Worm (Caenorhabditis elegans) whole organism, L3 larva: ENCODE results near the gene spe-18.

Experiments used
- R02D3.7 ChIP-seq: fragments of 150-350 bp; optimal IDR thresholded peaks from 2 replicates; lab custom pipeline; 2014; ENCODE audit warnings: missing biosample characterization, missing genetic modification characterization
- ZK546.5 ChIP-seq: sonication (generic microtip); optimal IDR thresholded peaks from 2 replicates; lab custom pipeline; 2017; ENCODE audit warnings: missing biosample characterization, missing genetic modification characterization
- aly-2 ChIP-seq: fragments of 150-350 bp; optimal IDR thresholded peaks from 2 replicates; lab custom pipeline; 2014; ENCODE audit warnings: missing biosample characterization, missing genetic modification characterization
- ama-1 ChIP-seq: fragments of 150-350 bp; optimal IDR thresholded peaks from 2 replicates; lab custom pipeline; 2018
- ceh-16 ChIP-seq: sonication (generic microtip); optimal IDR thresholded peaks from 2 replicates; lab custom pipeline; 2017; ENCODE audit warnings: missing biosample characterization, missing genetic modification characterization
- ceh-28 ChIP-seq: fragments of 150-350 bp; optimal IDR thresholded peaks from 2 replicates; lab custom pipeline; 2014; ENCODE audit warnings: missing biosample characterization, missing genetic modification reagents, missing genetic modification characterization
- ceh-82 ChIP-seq: fragments of 150-350 bp; optimal IDR thresholded peaks from 2 replicates; lab custom pipeline; 2014; ENCODE audit warnings: missing biosample characterization, missing genetic modification characterization
- ceh-9 ChIP-seq: sonication (generic microtip); optimal IDR thresholded peaks from 2 replicates; lab custom pipeline; 2018; ENCODE audit warnings: missing biosample characterization, missing genetic modification characterization
- daf-12 ChIP-seq: fragments of 150-350 bp; optimal IDR thresholded peaks from 2 replicates; lab custom pipeline; 2014; ENCODE audit warnings: missing biosample characterization, missing genetic modification reagents, missing genetic modification characterization
- egl-27 ChIP-seq: sonication (generic microtip); optimal IDR thresholded peaks from 4 replicates; lab custom pipeline; 2017; ENCODE audit warnings: missing biosample characterization, missing genetic modification reagents, missing genetic modification characterization
- egl-5 ChIP-seq: fragments of 150-350 bp; optimal IDR thresholded peaks from 2 replicates; lab custom pipeline; 2017; ENCODE audit warnings: missing biosample characterization, missing genetic modification reagents, missing genetic modification characterization, inconsistent platforms
- elt-1 ChIP-seq: fragments of 150-350 bp; optimal IDR thresholded peaks from 2 replicates; lab custom pipeline; 2014; ENCODE audit warnings: missing biosample characterization, missing genetic modification characterization
- elt-2 ChIP-seq: sonication (generic microtip); optimal IDR thresholded peaks from 2 replicates; lab custom pipeline; 2016; ENCODE audit warnings: missing genetic modification reagents, mild to moderate bottlenecking, missing genetic modification characterization, missing compliant biosample characterization
- elt-3 ChIP-seq, 3 experiments: fragments of 150-350 bp in 1 of 3; sonication (generic microtip) in 2 of 3; optimal IDR thresholded peaks; 2 replicates in 2 of 3; 4 replicates in 1 of 3; lab custom pipeline; 2014 to 2017; ENCODE audit warnings: missing biosample characterization in 3 of 3, missing genetic modification characterization in 3 of 3
- eor-1 ChIP-seq, 2 experiments: fragments of 150-350 bp; optimal IDR thresholded peaks; 2 replicates each; lab custom pipeline; 2014 to 2018; ENCODE audit warnings: missing biosample characterization in 2 of 2, missing genetic modification characterization in 2 of 2
- fkh-10 ChIP-seq: sonication (generic microtip); optimal IDR thresholded peaks from 2 replicates; lab custom pipeline; 2017; ENCODE audit warnings: missing biosample characterization, missing genetic modification reagents, missing genetic modification characterization
- fkh-2 ChIP-seq: fragments of 150-350 bp; optimal IDR thresholded peaks from 2 replicates; lab custom pipeline; 2014; ENCODE audit warnings: missing biosample characterization, missing genetic modification reagents, missing genetic modification characterization
- fos-1 ChIP-seq: fragments of 150-350 bp; optimal IDR thresholded peaks from 2 replicates; lab custom pipeline; 2014; ENCODE audit warnings: missing biosample characterization, missing genetic modification characterization
- hmg-11 ChIP-seq: sonication (generic microtip); optimal IDR thresholded peaks from 2 replicates; lab custom pipeline; 2016; ENCODE audit warnings: missing genetic modification characterization, missing compliant biosample characterization
- jun-1 ChIP-seq: fragments of 150-350 bp; optimal IDR thresholded peaks from 2 replicates; lab custom pipeline; 2014; ENCODE audit warnings: missing biosample characterization, missing genetic modification reagents, missing genetic modification characterization
- lin-15B ChIP-seq: fragments of 150-350 bp; optimal IDR thresholded peaks from 2 replicates; lab custom pipeline; 2014; ENCODE audit warnings: missing biosample characterization, missing genetic modification characterization
- lin-39 ChIP-seq: fragments of 150-350 bp; optimal IDR thresholded peaks from 2 replicates; lab custom pipeline; 2018; ENCODE audit warnings: missing biosample characterization, missing genetic modification reagents, missing genetic modification characterization
- lsy-12 ChIP-seq: sonication (generic microtip); optimal IDR thresholded peaks from 2 replicates; lab custom pipeline; 2016; ENCODE audit warnings: mild to moderate bottlenecking, missing genetic modification characterization, missing compliant biosample characterization
- mdl-1 ChIP-seq: fragments of 150-350 bp; optimal IDR thresholded peaks from 2 replicates; lab custom pipeline; 2014; ENCODE audit warnings: missing biosample characterization, missing genetic modification characterization
- mml-1 ChIP-seq: fragments of 150-350 bp; sonication (generic microtip); optimal IDR thresholded peaks from 3 replicates; lab custom pipeline; 2014; ENCODE audit warnings: missing biosample characterization, missing genetic modification characterization
- nfya-1 ChIP-seq: sonication (generic microtip); optimal IDR thresholded peaks from 2 replicates; lab custom pipeline; 2017; ENCODE audit warnings: missing genetic modification characterization, mild to moderate bottlenecking, missing compliant biosample characterization, antibody characterized with exemption, moderate library complexity; ENCODE audit not compliant: insufficient read depth
- nhr-11 ChIP-seq: fragments of 150-350 bp; optimal IDR thresholded peaks from 2 replicates; lab custom pipeline; 2014; ENCODE audit warnings: missing biosample characterization, missing genetic modification characterization
- nhr-12 ChIP-seq: fragments of 150-350 bp; optimal IDR thresholded peaks from 2 replicates; lab custom pipeline; 2014; ENCODE audit warnings: missing biosample characterization, missing genetic modification characterization
- nhr-23 ChIP-seq: fragments of 150-350 bp; optimal IDR thresholded peaks from 2 replicates; lab custom pipeline; 2014; ENCODE audit warnings: missing biosample characterization, missing genetic modification reagents, missing genetic modification characterization
- nhr-237 ChIP-seq: fragments of 150-350 bp; optimal IDR thresholded peaks from 2 replicates; lab custom pipeline; 2014; ENCODE audit warnings: missing biosample characterization, missing genetic modification characterization
- nhr-25 ChIP-seq: sonication (generic microtip); optimal IDR thresholded peaks from 2 replicates; lab custom pipeline; 2017; ENCODE audit warnings: missing biosample characterization, missing genetic modification characterization
- nhr-28 ChIP-seq: fragments of 150-350 bp; optimal IDR thresholded peaks from 2 replicates; lab custom pipeline; 2014; ENCODE audit warnings: missing biosample characterization, missing genetic modification characterization
- nhr-43 ChIP-seq: sonication (generic microtip); optimal IDR thresholded peaks from 2 replicates; lab custom pipeline; 2016; ENCODE audit warnings: mild to moderate bottlenecking, missing genetic modification characterization, missing compliant biosample characterization; ENCODE audit not compliant: poor library complexity, severe bottlenecking
- nhr-67 ChIP-seq: fragments of 150-350 bp; optimal IDR thresholded peaks from 2 replicates; lab custom pipeline; 2014; ENCODE audit warnings: missing biosample characterization, missing genetic modification characterization
- nhr-76 ChIP-seq: fragments of 150-350 bp; sonication (generic microtip); optimal IDR thresholded peaks from 5 replicates; lab custom pipeline; 2014; ENCODE audit warnings: missing biosample characterization, missing genetic modification characterization
- nhr-77 ChIP-seq: fragments of 150-350 bp; optimal IDR thresholded peaks from 2 replicates; lab custom pipeline; 2014; ENCODE audit warnings: missing biosample characterization, missing genetic modification characterization
- pha-4 ChIP-seq: fragments of 150-350 bp; optimal IDR thresholded peaks from 2 replicates; lab custom pipeline; 2014; ENCODE audit warnings: missing biosample characterization, missing genetic modification reagents, missing genetic modification characterization
- pqm-1 ChIP-seq: fragments of 150-350 bp; optimal IDR thresholded peaks from 2 replicates; lab custom pipeline; 2017; ENCODE audit warnings: missing biosample characterization, missing genetic modification characterization, inconsistent platforms
- sea-2 ChIP-seq: fragments of 150-350 bp; sonication (generic microtip); optimal IDR thresholded peaks from 4 replicates; lab custom pipeline; 2014; ENCODE audit warnings: missing biosample characterization, missing genetic modification reagents, missing genetic modification characterization
- skn-1 ChIP-seq: fragments of 150-350 bp; optimal IDR thresholded peaks from 2 replicates; lab custom pipeline; 2014; ENCODE audit warnings: missing biosample characterization, missing genetic modification characterization
- snpc-4 ChIP-seq: fragments of 150-350 bp; optimal IDR thresholded peaks from 2 replicates; lab custom pipeline; 2014; ENCODE audit warnings: missing biosample characterization, missing genetic modification characterization
- tbx-2 ChIP-seq: sonication (generic microtip); optimal IDR thresholded peaks from 2 replicates; lab custom pipeline; 2016; ENCODE audit warnings: mild to moderate bottlenecking, missing genetic modification characterization, missing compliant biosample characterization
- unc-39 ChIP-seq: sonication (generic microtip); optimal IDR thresholded peaks from 4 replicates; lab custom pipeline; 2017; ENCODE audit warnings: missing biosample characterization, missing genetic modification characterization
- unc-62 ChIP-seq: fragments of 150-350 bp; sonication (generic microtip); optimal IDR thresholded peaks from 4 replicates; lab custom pipeline; 2014; ENCODE audit warnings: missing biosample characterization, missing genetic modification reagents, missing genetic modification characterization
- zag-1 ChIP-seq: fragments of 150-350 bp; optimal IDR thresholded peaks from 2 replicates; lab custom pipeline; 2014; ENCODE audit warnings: missing biosample characterization, missing genetic modification characterization
- ztf-11 ChIP-seq: fragments of 150-350 bp; optimal IDR thresholded peaks from 2 replicates; lab custom pipeline; 2014; ENCODE audit warnings: missing biosample characterization, missing genetic modification characterization
- ztf-4 ChIP-seq: fragments of 150-350 bp; optimal IDR thresholded peaks from 2 replicates; lab custom pipeline; 2014; ENCODE audit warnings: missing biosample characterization, missing genetic modification characterization

The spe-18 gene

ce11 chrII:13153299-13153698, at the start of gene spe-18:
Gene spe-18, minus strand, starts transcription at chrII:13153399.
- TF ChIP-seq daf-12 (tag; lab: Kevin White, UChicago): no peak
- TF ChIP-seq unc-39 (tag; lab: Kevin White, UChicago): no peak
- no peak for TF ChIP-seq jun-1 (tag; lab: Kevin White, UChicago)
- no peak for TF ChIP-seq lin-39
- TF ChIP-seq nhr-76 (tag; lab: Kevin White, UChicago): no peak
- TF ChIP-seq nhr-23 (tag; lab: Kevin White, UChicago): no peak
- no peak for TF ChIP-seq tbx-2
- TF ChIP-seq nfya-1 (tag; lab: Kevin White, UChicago): no peak
- no peak for TF ChIP-seq nhr-237 (tag; lab: Kevin White, UChicago)
- no peak for TF ChIP-seq nhr-12
- no peak for TF ChIP-seq mml-1
- TF ChIP-seq ztf-11 (tag; lab: Kevin White, UChicago): no peak
- TF ChIP-seq hmg-11: no peak
- TF ChIP-seq ceh-9 (tag; lab: Kevin White, UChicago): no peak
- no peak for TF ChIP-seq ceh-28 (tag; lab: Kevin White, UChicago)
- no peak for TF ChIP-seq egl-27 (tag; lab: Kevin White, UChicago)

DNA sequence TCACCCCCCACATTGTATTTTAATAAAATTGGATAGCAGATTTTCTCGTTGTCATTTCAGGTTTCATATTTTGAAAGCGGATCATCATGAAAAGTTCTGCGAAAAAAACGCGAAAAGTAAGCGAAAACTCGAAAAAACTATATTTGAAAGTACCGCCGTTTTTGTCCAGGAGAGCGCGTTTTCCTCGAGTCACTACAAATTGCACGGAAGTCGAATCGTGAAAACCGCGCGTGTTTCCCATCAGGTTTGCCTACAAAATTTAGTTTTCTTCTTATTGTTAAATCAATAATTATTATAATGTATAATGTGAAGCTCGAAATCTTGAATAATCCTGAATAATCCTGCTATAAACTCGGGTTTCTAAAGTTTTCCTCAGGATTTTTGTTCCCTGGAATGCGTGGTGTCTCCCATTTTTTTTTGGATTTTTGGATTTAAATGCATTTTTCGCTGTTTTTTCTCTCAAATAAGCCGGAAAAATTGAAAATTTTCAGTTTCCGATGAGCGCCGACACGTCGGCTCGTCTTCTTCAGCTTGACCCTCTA, 46.5 kb upstream of the spe-18 start, which contains the start of gene btf-1:
Gene btf-1 (plus strand): TSS at position 492 of the 542 bp plus-strand sequence.
- TF ChIP-seq nfya-1 (tag; lab: Kevin White, UChicago): peak; percentile 68
- no peak for TF ChIP-seq ceh-9 (tag; lab: Kevin White, UChicago)
- TF ChIP-seq egl-5: peak; percentile 50
- no peak for TF ChIP-seq nhr-12
- TF ChIP-seq ztf-4 (tag; lab: Kevin White, UChicago): no peak
- no peak for TF ChIP-seq nhr-43 (tag; lab: Kevin White, UChicago)
- TF ChIP-seq mdl-1 (tag; lab: Kevin White, UChicago): no peak
- TF ChIP-seq egl-27 (tag; lab: Kevin White, UChicago): no peak
- TF ChIP-seq R02D3.7 (tag; lab: Kevin White, UChicago): peak; percentile 66
- no peak for TF ChIP-seq nhr-67 (tag; lab: Kevin White, UChicago)
- peak; percentile 49 for TF ChIP-seq nhr-23 (tag; lab: Kevin White, UChicago)
- no peak for TF ChIP-seq fkh-2 (tag; lab: Kevin White, UChicago)
- no peak for TF ChIP-seq tbx-2
- TF ChIP-seq nhr-11 (tag; lab: Kevin White, UChicago): no peak
- peak; percentile 44 for TF ChIP-seq lin-39
- TF ChIP-seq ceh-28 (tag; lab: Kevin White, UChicago): peak; percentile 45
- peak; percentile 87 for TF ChIP-seq lin-15B (tag; lab: Kevin White, UChicago)
- peak; percentile 60 for TF ChIP-seq skn-1 (tag; lab: Kevin White, UChicago)
- TF ChIP-seq aly-2 (tag; lab: Kevin White, UChicago): no peak
- TF ChIP-seq ZK546.5 (tag; lab: Kevin White, UChicago): no peak
- TF ChIP-seq eor-1 (tag; optimal IDR thresholded peaks at IDR 0.05; lab: Kevin White, UChicago): no peak
- no peak for TF ChIP-seq nhr-76 (tag; lab: Kevin White, UChicago)
- TF ChIP-seq ztf-11 (tag; lab: Kevin White, UChicago): no peak
- TF ChIP-seq fkh-10 (GFP tag; lab: Kevin White, UChicago): peak; percentile 70
- no peak for TF ChIP-seq ceh-82
- peak; percentile 5 for TF ChIP-seq pqm-1
- TF ChIP-seq mml-1: no peak
- TF ChIP-seq unc-62 (GFP tag; lab: Kevin White, UChicago): no peak
- peak; percentile 61 for TF ChIP-seq hmg-11
- TF ChIP-seq zag-1 (tag; lab: Kevin White, UChicago): no peak
- TF ChIP-seq nhr-25 (tag; lab: Kevin White, UChicago): peak; percentile 20
- no peak for TF ChIP-seq unc-39 (tag; lab: Kevin White, UChicago)
- TF ChIP-seq snpc-4 (tag; lab: Kevin White, UChicago): peak; percentile 41
- no peak for TF ChIP-seq elt-3 (tag; optimal IDR thresholded peaks at IDR 0.05; lab: Kevin White, UChicago)
- peak; percentile 54 for TF ChIP-seq jun-1 (tag; lab: Kevin White, UChicago)
- no peak for TF ChIP-seq sea-2 (GFP tag; lab: Kevin White, UChicago)
- TF ChIP-seq ama-1: peak; percentile 82
- TF ChIP-seq nhr-28 (tag; lab: Kevin White, UChicago): no peak
- TF ChIP-seq nhr-237 (tag; lab: Kevin White, UChicago): no peak
- TF ChIP-seq daf-12 (tag; lab: Kevin White, UChicago): no peak
- TF ChIP-seq pha-4 (tag; lab: Kevin White, UChicago): peak; percentile 78
- no peak for TF ChIP-seq elt-1
- peak; percentile 70 for TF ChIP-seq lsy-12 (tag; lab: Kevin White, UChicago)
- no peak for TF ChIP-seq fos-1 (tag; lab: Kevin White, UChicago)
- TF ChIP-seq elt-2 (tag; lab: Kevin White, UChicago): peak; percentile 51
- no peak for TF ChIP-seq ceh-16 (tag; lab: Kevin White, UChicago)
- TF ChIP-seq nhr-77 (tag; lab: Kevin White, UChicago): peak; percentile 76
